Worm (Caenorhabditis elegans) whole organism, young adult: Measurements from ENCODE around the gene K08E5.5.

Experiments used
- B0019.2 ChIP-seq: fragments of 200-800 bp; sonication (Bioruptor generic); conservative IDR thresholded peaks from 2 replicates; pipeline ENCODE4 v1.3.6; 2022; ENCODE audit warnings: missing genetic modification reagents, missing genetic modification characterization, missing compliant biosample characterization
- D2030.7 ChIP-seq: fragments of 200-800 bp; sonication (Bioruptor generic); IDR thresholded peaks from 2 replicates; pipeline ENCODE4 v1.3.6; 2022; ENCODE audit warnings: missing genetic modification reagents, missing genetic modification characterization, missing compliant biosample characterization
- F39B2.1 ChIP-seq: fragments of 200-800 bp; sonication (Bioruptor generic); IDR thresholded peaks from 2 replicates; pipeline ENCODE4 v1.3.6; 2022; ENCODE audit warnings: missing genetic modification reagents, missing genetic modification characterization, missing compliant biosample characterization
- F57A8.1 ChIP-seq: fragments of 200-800 bp; sonication (Bioruptor generic); optimal IDR thresholded peaks from 2 replicates; lab custom pipeline; 2018; ENCODE audit warnings: mild to moderate bottlenecking, missing genetic modification characterization, moderate library complexity, missing compliant biosample characterization
- K12H6.12 ChIP-seq: fragments of 200-800 bp; sonication (Bioruptor generic); optimal IDR thresholded peaks from 2 replicates; lab custom pipeline; 2018; ENCODE audit warnings: mild to moderate bottlenecking, missing genetic modification characterization, missing compliant biosample characterization
- Y53G8AR.9 ChIP-seq: fragments of 200-800 bp; sonication (Bioruptor generic); conservative IDR thresholded peaks from 2 replicates; pipeline ENCODE4 v1.3.6; 2022; ENCODE audit warnings: missing genetic modification reagents, missing genetic modification characterization, missing compliant biosample characterization
- Y56A3A.18 ChIP-seq: fragments of 200-800 bp; sonication (Bioruptor generic); IDR thresholded peaks from 2 replicates; pipeline ENCODE4 v1.3.6; 2022; ENCODE audit warnings: missing genetic modification reagents, missing genetic modification characterization, missing compliant biosample characterization
- Y95B8A.8 ChIP-seq: fragments of 200-800 bp; sonication (Bioruptor generic); IDR thresholded peaks from 2 replicates; pipeline ENCODE4 v1.3.6; 2022; ENCODE audit warnings: missing genetic modification reagents, missing genetic modification characterization, missing compliant biosample characterization
- aptf-2 ChIP-seq: fragments of 200-800 bp; sonication (Bioruptor generic); conservative IDR thresholded peaks from 2 replicates; pipeline ENCODE4 v1.3.6; 2022; ENCODE audit warnings: missing genetic modification reagents, missing genetic modification characterization, missing compliant biosample characterization
- atf-7 ChIP-seq: sonication (generic microtip); optimal IDR thresholded peaks from 2 replicates; lab custom pipeline; 2017; ENCODE audit warnings: mild to moderate bottlenecking, missing genetic modification characterization, missing compliant biosample characterization
- attf-3 ChIP-seq: fragments of 200-800 bp; sonication (Bioruptor generic); conservative IDR thresholded peaks from 2 replicates; pipeline ENCODE4 v1.3.6; 2022; ENCODE audit warnings: missing genetic modification reagents, missing genetic modification characterization, missing compliant biosample characterization
- bed-1 ChIP-seq: fragments of 200-800 bp; sonication (Bioruptor generic); IDR thresholded peaks from 2 replicates; pipeline ENCODE4 v1.3.6; 2022; ENCODE audit warnings: missing genetic modification reagents, missing genetic modification characterization, missing compliant biosample characterization
- cebp-1 ChIP-seq, 2 experiments: fragments of 200-800 bp in 1 of 2; sonication (Bioruptor generic) in 1 of 2; sonication (generic microtip) in 1 of 2; IDR thresholded peaks in 1 of 2; optimal IDR thresholded peaks in 1 of 2; 2 replicates each; pipeline versions ENCODE4 v1.3.6 to Lab custom; 2017 to 2022; ENCODE audit warnings: missing compliant biosample characterization in 2 of 2, missing genetic modification characterization in 2 of 2, mild to moderate bottlenecking in 1 of 2, missing genetic modification reagents in 1 of 2, moderate library complexity in 1 of 2
- ceh-79 ChIP-seq: sonication (generic microtip); optimal IDR thresholded peaks from 2 replicates; lab custom pipeline; 2017; ENCODE audit warnings: mild to moderate bottlenecking, missing genetic modification characterization, missing compliant biosample characterization
- ceh-91 ChIP-seq: fragments of 200-800 bp; sonication (Bioruptor generic); IDR thresholded peaks from 2 replicates; pipeline ENCODE4 v1.3.6; 2022; ENCODE audit warnings: missing genetic modification reagents, missing genetic modification characterization, missing compliant biosample characterization
- dpff-1 ChIP-seq: sonication (generic microtip); optimal IDR thresholded peaks from 2 replicates; lab custom pipeline; 2017; ENCODE audit warnings: mild to moderate bottlenecking, missing genetic modification characterization, missing compliant biosample characterization
- egl-18 ChIP-seq: fragments of 200-800 bp; sonication (Bioruptor generic); IDR thresholded peaks from 2 replicates; pipeline ENCODE4 v1.3.6; 2022; ENCODE audit warnings: missing genetic modification reagents, missing genetic modification characterization, missing compliant biosample characterization
- egrh-3 ChIP-seq: fragments of 200-800 bp; sonication (Bioruptor generic); IDR thresholded peaks from 2 replicates; pipeline ENCODE4 v1.3.6; 2022; ENCODE audit warnings: missing genetic modification reagents, missing genetic modification characterization, missing compliant biosample characterization
- fkh-3 ChIP-seq: sonication (generic microtip); optimal IDR thresholded peaks from 2 replicates; lab custom pipeline; 2016; ENCODE audit warnings: mild to moderate bottlenecking, missing genetic modification characterization, missing compliant biosample characterization
- gei-17 ChIP-seq: fragments of 200-800 bp; sonication (Bioruptor generic); optimal IDR thresholded peaks from 2 replicates; lab custom pipeline; 2018; ENCODE audit warnings: mild to moderate bottlenecking, missing genetic modification characterization, missing compliant biosample characterization
- hlh-12 ChIP-seq: sonication (generic microtip); optimal IDR thresholded peaks from 2 replicates; lab custom pipeline; 2016; ENCODE audit warnings: missing genetic modification characterization, missing compliant biosample characterization
- let-607 ChIP-seq, 2 experiments: fragments of 200-800 bp in 1 of 2; sonication (Bioruptor generic) in 1 of 2; sonication (generic microtip) in 1 of 2; optimal IDR thresholded peaks; 2 replicates each; lab custom pipeline; 2016 to 2018; ENCODE audit warnings: mild to moderate bottlenecking in 2 of 2, missing compliant biosample characterization in 2 of 2, missing genetic modification characterization in 2 of 2, moderate library complexity in 2 of 2, missing genotype in 1 of 2
- mxl-1 ChIP-seq: sonication (generic microtip); optimal IDR thresholded peaks from 2 replicates; lab custom pipeline; 2016; ENCODE audit warnings: missing genetic modification characterization, missing compliant biosample characterization
- nfya-1 ChIP-seq: sonication (generic microtip); optimal IDR thresholded peaks from 2 replicates; lab custom pipeline; 2017; ENCODE audit warnings: antibody characterized with exemption, missing compliant biosample characterization, missing genetic modification characterization, borderline replicate concordance; ENCODE audit not compliant: insufficient read depth
- nhr-80 ChIP-seq: sonication (generic microtip); optimal IDR thresholded peaks from 2 replicates; lab custom pipeline; 2016; ENCODE audit warnings: missing genetic modification characterization, missing compliant biosample characterization
- repo-1 ChIP-seq: sonication (generic microtip); optimal IDR thresholded peaks from 2 replicates; lab custom pipeline; 2017; ENCODE audit warnings: mild to moderate bottlenecking, missing genetic modification characterization, missing compliant biosample characterization
- sea-2 ChIP-seq: fragments of 200-800 bp; sonication (Bioruptor generic); IDR thresholded peaks from 2 replicates; pipeline ENCODE4 v1.3.6; 2022; ENCODE audit warnings: missing genetic modification characterization, missing compliant biosample characterization
- snpc-1.3 ChIP-seq: sonication (generic microtip); optimal IDR thresholded peaks from 2 replicates; lab custom pipeline; 2017; ENCODE audit warnings: missing genetic modification characterization, mild to moderate bottlenecking, missing compliant biosample characterization, antibody characterized with exemption, moderate library complexity, missing genotype, missing genetic modification reagents; ENCODE audit not compliant: insufficient read depth
- sptf-2 ChIP-seq: fragments of 200-800 bp; sonication (Bioruptor generic); optimal IDR thresholded peaks from 2 replicates; lab custom pipeline; 2018; ENCODE audit warnings: mild to moderate bottlenecking, missing genetic modification characterization, missing compliant biosample characterization
- xnd-1 ChIP-seq: sonication (generic microtip); optimal IDR thresholded peaks from 2 replicates; lab custom pipeline; 2016; ENCODE audit warnings: missing genotype, missing genetic modification reagents, missing genetic modification characterization, missing compliant biosample characterization
- zim-3 ChIP-seq: sonication (generic microtip); optimal IDR thresholded peaks from 2 replicates; lab custom pipeline; 2017; ENCODE audit warnings: mild to moderate bottlenecking, missing genetic modification characterization, moderate library complexity, missing compliant biosample characterization
- ztf-18 ChIP-seq: sonication (generic microtip); optimal IDR thresholded peaks from 2 replicates; lab custom pipeline; 2016; ENCODE audit warnings: missing genotype, mild to moderate bottlenecking, missing genetic modification characterization, missing compliant biosample characterization
- ztf-28 ChIP-seq: fragments of 200-800 bp; sonication (Bioruptor generic); IDR thresholded peaks from 2 replicates; pipeline ENCODE4 v1.3.6; 2022; ENCODE audit warnings: missing genetic modification reagents, missing genetic modification characterization, missing compliant biosample characterization
- ztf-6 ChIP-seq: fragments of 200-800 bp; sonication (Bioruptor generic); IDR thresholded peaks from 2 replicates; pipeline ENCODE4 v1.3.6; 2022; ENCODE audit warnings: missing genetic modification reagents, missing genetic modification characterization, missing compliant biosample characterization

K08E5.5 gene

DNA sequence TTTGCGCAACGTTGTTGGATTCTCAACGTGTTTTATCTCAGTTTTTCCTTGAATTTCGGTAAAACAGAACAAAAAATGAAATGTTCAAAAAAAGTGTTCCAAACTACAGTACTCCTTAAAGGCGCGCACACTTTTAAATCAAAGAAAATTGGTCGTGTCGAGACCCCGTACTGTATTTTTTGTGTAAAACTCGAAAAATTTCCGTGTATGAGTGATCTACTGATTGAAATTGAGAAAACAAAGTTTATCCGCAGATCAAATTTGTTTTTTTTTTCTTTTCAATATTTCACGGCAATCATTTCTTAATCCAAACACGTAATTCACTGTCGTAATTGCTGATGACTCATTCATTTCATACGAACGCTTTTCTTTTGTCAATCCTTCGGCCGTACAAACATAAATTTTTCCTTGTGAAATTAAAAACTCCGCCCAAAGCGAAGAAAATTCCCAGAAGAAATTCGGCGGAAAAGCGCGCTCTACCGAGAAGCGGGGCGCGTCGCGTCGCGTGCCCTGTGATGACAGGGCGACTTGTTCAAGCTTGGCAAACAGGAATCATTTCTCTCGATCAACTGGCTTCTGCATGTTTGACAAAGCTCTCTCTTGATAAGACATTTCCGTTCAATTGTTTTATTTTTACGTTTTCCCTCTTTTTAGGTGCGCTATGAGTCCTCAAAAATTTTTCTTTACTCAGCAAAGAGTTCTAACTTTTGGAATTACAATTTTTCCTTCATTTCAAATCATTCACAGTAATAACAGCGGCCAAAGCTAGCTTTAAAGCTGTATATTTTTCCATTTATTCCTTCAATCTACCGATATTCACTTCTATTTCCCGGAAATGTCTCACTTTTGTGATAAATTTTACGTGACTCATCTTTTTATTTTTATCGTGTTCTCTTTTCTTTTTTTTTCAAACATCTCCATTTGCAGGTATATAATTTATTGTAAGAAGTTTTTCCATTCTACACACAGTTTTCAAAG, 42.9 kb upstream of the K08E5.5 start, which contains the start of gene chc-1 (continued):
- peak; percentile 47 for TF ChIP-seq xnd-1 (tag; lab: Kevin White, UChicago)
- TF ChIP-seq aptf-2 (GFP tag; lab: Robert Waterston, UW), result peak; percentile 72
- TF ChIP-seq atf-7 (tag; lab: Kevin White, UChicago), result no peak
- TF ChIP-seq cebp-1 (GFP tag; IDR thresholded peaks at IDR 0.05; lab: Robert Waterston, UW), result no peak
- TF ChIP-seq cebp-1 (tag; optimal IDR thresholded peaks at IDR 0.05; lab: Kevin White, UChicago), result peak; percentile 16
- no peak for TF ChIP-seq bed-1 (GFP tag; lab: Robert Waterston, UW)
- TF ChIP-seq, all 124 proteins: peak for 19

DNA sequence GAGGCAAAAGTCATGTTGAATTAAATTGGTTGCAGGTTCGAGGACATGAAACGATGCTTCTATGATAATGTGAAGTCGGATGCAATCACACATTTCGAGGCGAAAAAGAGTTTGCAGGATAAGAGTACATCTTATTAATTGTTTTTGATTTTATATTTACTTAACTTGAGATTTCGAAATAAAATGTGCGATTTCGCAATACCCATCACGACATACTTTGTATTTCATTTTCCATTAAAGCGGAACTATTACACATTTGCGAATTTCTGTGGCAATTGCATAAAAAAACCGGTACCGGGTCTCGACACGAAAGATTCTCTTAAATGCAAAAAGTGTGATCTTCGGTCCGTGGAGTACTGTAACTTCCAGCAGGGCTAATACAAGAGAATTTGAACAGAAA, 42.1 kb upstream of the K08E5.5 start:
- no peak for TF ChIP-seq Y95B8A.8
- no peak for TF ChIP-seq dpff-1
- TF ChIP-seq cebp-1 (GFP tag; IDR thresholded peaks at IDR 0.05; lab: Robert Waterston, UW), result peak; percentile 87; the same call in 1 of the 2 replicates
- TF ChIP-seq cebp-1 (tag; optimal IDR thresholded peaks at IDR 0.05; lab: Kevin White, UChicago), result peak; percentile 99

DNA sequence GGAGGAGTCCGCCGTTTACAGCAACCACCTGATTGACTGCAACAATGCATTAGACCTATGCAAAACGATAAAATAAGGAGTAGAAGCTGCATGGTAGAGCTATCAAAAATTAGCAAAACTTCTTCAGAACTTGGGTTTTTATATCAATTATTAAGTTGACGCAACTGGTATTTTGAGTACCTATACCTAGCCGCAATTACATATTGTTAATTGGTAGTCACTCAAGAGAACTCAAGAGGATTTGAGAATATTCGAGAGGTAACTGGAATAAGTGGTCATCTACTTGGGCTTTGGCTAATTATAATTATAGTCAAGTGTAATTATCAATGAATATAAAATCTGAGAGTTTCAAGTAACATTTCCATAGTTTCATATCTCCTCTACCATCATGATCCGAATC, 41.0 kb upstream of the K08E5.5 start, which contains the start of the genes T20G5.13 and T20G5.12:
Gene T20G5.13 (minus strand): TSS at position 101 of the 400 bp plus-strand sequence.
Gene T20G5.12 (plus strand): TSS at position 370 of the 400 bp plus-strand sequence.
- TF ChIP-seq hlh-12, result no peak
- no peak for TF ChIP-seq Y56A3A.18
- no peak for TF ChIP-seq let-607 (tag; optimal IDR thresholded peaks at IDR 0.05; lab: Kevin White, UChicago)
- no peak for TF ChIP-seq K12H6.12 (tag; lab: Kevin White, UChicago)
- no peak for TF ChIP-seq egl-18 (GFP tag; lab: Robert Waterston, UW)
- no peak for TF ChIP-seq ceh-91 (GFP tag; lab: Robert Waterston, UW)
- no peak for TF ChIP-seq ztf-28
- TF ChIP-seq fkh-3 (tag; lab: Kevin White, UChicago), result no peak
- TF ChIP-seq attf-3 (GFP tag; lab: Robert Waterston, UW), result no peak
- TF ChIP-seq mxl-1 (tag; lab: Kevin White, UChicago), result no peak
- no peak for TF ChIP-seq ztf-6 (GFP tag; lab: Robert Waterston, UW)
- TF ChIP-seq snpc-1.3 (tag; lab: Kevin White, UChicago), result no peak
- TF ChIP-seq Y53G8AR.9 (GFP tag; lab: Robert Waterston, UW), result no peak
- no peak for TF ChIP-seq nhr-80 (tag; lab: Kevin White, UChicago)
- TF ChIP-seq ceh-79 (tag; lab: Kevin White, UChicago), result no peak
- TF ChIP-seq egrh-3 (GFP tag; lab: Robert Waterston, UW), result no peak
- no peak for TF ChIP-seq sea-2
- no peak for TF ChIP-seq nfya-1
- no peak for TF ChIP-seq sptf-2
- TF ChIP-seq B0019.2 (GFP tag; lab: Robert Waterston, UW), result no peak

ce11 chrIII:10199052-10199451, 38.8 kb upstream of the K08E5.5 start, which contains the start of gene T20G5.8:
Gene T20G5.8 (plus strand): TSS chrIII:10199352.
- no peak for TF ChIP-seq K12H6.12 (tag; lab: Kevin White, UChicago)

DNA sequence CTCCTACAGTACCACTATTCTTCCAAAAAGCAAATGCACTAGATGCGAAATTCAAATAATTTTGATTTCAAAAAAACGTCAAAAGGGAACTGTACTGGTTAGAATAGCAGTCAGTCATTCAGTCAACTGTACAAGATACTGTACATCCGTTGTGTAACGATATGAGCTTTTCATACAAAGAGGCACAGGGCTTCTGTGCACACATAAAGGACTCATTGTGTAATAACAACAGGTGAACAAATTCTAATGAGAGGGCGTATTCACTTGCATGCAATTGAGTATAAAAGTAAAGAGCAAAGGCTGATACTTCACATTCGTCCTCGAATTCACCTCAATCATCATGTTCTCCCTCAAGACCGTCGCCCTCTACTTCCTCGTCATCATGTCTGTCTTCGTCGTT, 37.1 kb upstream of the K08E5.5 start, which contains the start of gene dod-6:
Gene dod-6 (plus strand): TSS at position 301 of the 400 bp plus-strand sequence.
- TF ChIP-seq zim-3 (tag; lab: Kevin White, UChicago) (no peak), gei-17 (GFP tag; lab: Kevin White, UChicago) (no peak), F57A8.1 (GFP tag; lab: Kevin White, UChicago) (no peak), ztf-18 (tag; lab: Kevin White, UChicago) (no peak), F39B2.1 (GFP tag; lab: Robert Waterston, UW) (no peak), snpc-1.3 (tag; lab: Kevin White, UChicago) (no peak), D2030.7 (GFP tag; lab: Robert Waterston, UW) (no peak), sea-2 (no peak), repo-1 (tag; lab: Kevin White, UChicago) (no peak), attf-3 (GFP tag; lab: Robert Waterston, UW) (no peak)
